Fruit fly (Drosophila melanogaster) whole organism, embryonic: Measurements from ENCODE around the gene stet.

Experiments
- Atf6 ChIP-seq: fragments of 200-800 bp; sonication (Bioruptor generic); IDR thresholded peaks from 2 replicates; pipeline ENCODE4 v1.3.6; 2022; ENCODE audit warnings: missing biosample characterization, missing genetic modification characterization
- CG10654 ChIP-seq: fragments of 200-800 bp; sonication (Bioruptor generic); optimal IDR thresholded peaks from 2 replicates; lab custom pipeline; 2016; ENCODE audit warnings: missing biosample characterization, missing genetic modification characterization
- CG10959 ChIP-seq: fragments of 200-800 bp; sonication (Bioruptor generic); IDR thresholded peaks from 2 replicates; pipeline ENCODE4 v1.3.6; 2022; ENCODE audit warnings: missing biosample characterization, missing genetic modification characterization
- CG13424 ChIP-seq: fragments of 200-800 bp; sonication (Bioruptor generic); optimal IDR thresholded peaks from 2 replicates; lab custom pipeline; 2019; ENCODE audit warnings: missing biosample characterization, mild to moderate bottlenecking, missing genetic modification characterization, moderate library complexity
- CG1792 ChIP-seq: fragments of 200-800 bp; sonication (Bioruptor generic); optimal IDR thresholded peaks from 2 replicates; lab custom pipeline; 2016; ENCODE audit warnings: missing biosample characterization, missing genetic modification characterization
- CG2202 ChIP-seq: fragments of 200-800 bp; sonication (Bioruptor generic); optimal IDR thresholded peaks from 2 replicates; lab custom pipeline; 2018; ENCODE audit warnings: missing biosample characterization, mild to moderate bottlenecking, missing genetic modification characterization
- CG30431 ChIP-seq: fragments of 200-800 bp; sonication (Bioruptor generic); optimal IDR thresholded peaks from 2 replicates; lab custom pipeline; 2017; ENCODE audit warnings: missing biosample characterization, missing genetic modification characterization
- CG33557 ChIP-seq: fragments of 200-800 bp; sonication (Bioruptor generic); optimal IDR thresholded peaks from 2 replicates; lab custom pipeline; 2019; ENCODE audit warnings: missing biosample characterization, mild to moderate bottlenecking, missing genetic modification characterization, moderate library complexity
- CG34224 ChIP-seq: fragments of 200-800 bp; sonication (Bioruptor generic); IDR thresholded peaks from 3 replicates; pipeline ENCODE4 v1.3.6; 2022; ENCODE audit warnings: missing biosample characterization, missing genetic modification characterization; ENCODE audit not compliant: partially characterized antibody
- CG6765 ChIP-seq: fragments of 200-800 bp; sonication (Bioruptor generic); optimal IDR thresholded peaks from 3 replicates; lab custom pipeline; 2017; ENCODE audit warnings: missing biosample characterization, mild to moderate bottlenecking, missing genetic modification characterization
- CG7745 ChIP-seq: fragments of 200-800 bp; sonication (Bioruptor generic); optimal IDR thresholded peaks from 2 replicates; lab custom pipeline; 2018; ENCODE audit warnings: missing biosample characterization, mild to moderate bottlenecking, missing genetic modification characterization, moderate library complexity
- CG7963 ChIP-seq: fragments of 200-800 bp; sonication (Bioruptor generic); IDR thresholded peaks from 3 replicates; pipeline ENCODE4 v1.3.6; 2022; ENCODE audit warnings: missing biosample characterization, missing genetic modification characterization; ENCODE audit not compliant: partially characterized antibody
- Chrac-16 ChIP-seq: fragments of 200-800 bp; sonication (Bioruptor generic); optimal IDR thresholded peaks from 3 replicates; lab custom pipeline; 2016; ENCODE audit warnings: missing biosample characterization, missing genetic modification characterization
- Doc2 ChIP-seq: fragments of 200-800 bp; sonication (Bioruptor generic); IDR thresholded peaks from 2 replicates; pipeline ENCODE4 v1.3.6; 2022; ENCODE audit warnings: missing biosample characterization, missing genetic modification characterization
- Dref ChIP-seq: fragments of 200-800 bp; sonication (Bioruptor generic); IDR thresholded peaks from 2 replicates; pipeline ENCODE4 v1.3.6; 2022; ENCODE audit warnings: missing biosample characterization, missing genetic modification characterization
- ERR ChIP-seq: fragments of 200-800 bp; sonication (Bioruptor generic); optimal IDR thresholded peaks from 2 replicates; lab custom pipeline; 2016; ENCODE audit warnings: missing biosample characterization, missing genetic modification characterization
- Ets65A ChIP-seq: fragments of 200-800 bp; sonication (Bioruptor generic); peaks from one replicate; lab custom pipeline; 2016; ENCODE audit warnings: missing biosample characterization, missing genetic modification characterization
- Fer1 ChIP-seq: fragments of 200-800 bp; sonication (Bioruptor generic); optimal IDR thresholded peaks from 2 replicates; lab custom pipeline; 2017; ENCODE audit warnings: missing biosample characterization, mild to moderate bottlenecking, missing genetic modification characterization
- HmgZ ChIP-seq: fragments of 200-800 bp; sonication (Bioruptor generic); optimal IDR thresholded peaks from 2 replicates; lab custom pipeline; 2018; ENCODE audit warnings: missing biosample characterization, mild to moderate bottlenecking, missing genetic modification characterization
- Jarid2 ChIP-seq: fragments of 200-800 bp; sonication (Bioruptor generic); optimal IDR thresholded peaks from 3 replicates; lab custom pipeline; 2017; ENCODE audit warnings: mild to moderate bottlenecking, missing biosample characterization, missing genetic modification reagents, missing genetic modification characterization
- MTF-1 ChIP-seq: fragments of 200-800 bp; sonication (Bioruptor generic); optimal IDR thresholded peaks from 2 replicates; lab custom pipeline; 2018; ENCODE audit warnings: missing biosample characterization, mild to moderate bottlenecking, missing genetic modification characterization, borderline replicate concordance
- Myb ChIP-seq: fragments of 200-800 bp; sonication (Bioruptor generic); optimal IDR thresholded peaks from 2 replicates; lab custom pipeline; 2016; ENCODE audit warnings: missing biosample characterization, missing genetic modification characterization
- NFAT ChIP-seq: fragments of 200-800 bp; sonication (Bioruptor generic); IDR thresholded peaks from 2 replicates; pipeline ENCODE4 v1.3.6; 2022; ENCODE audit warnings: missing biosample characterization, missing genetic modification characterization
- Nf-YA ChIP-seq: fragments of 200-800 bp; sonication (Bioruptor generic); IDR thresholded peaks from 2 replicates; pipeline ENCODE4 v1.3.6; 2022; ENCODE audit warnings: missing biosample characterization, missing genetic modification characterization
- Scr ChIP-seq: fragments of 200-800 bp; sonication (Bioruptor generic); IDR thresholded peaks from 2 replicates; pipeline ENCODE4 v1.3.6; 2022; ENCODE audit warnings: missing biosample characterization, missing genetic modification characterization; ENCODE audit not compliant: partially characterized antibody
- Six4 ChIP-seq: fragments of 200-800 bp; sonication (Bioruptor generic); optimal IDR thresholded peaks from 2 replicates; lab custom pipeline; 2016; ENCODE audit warnings: missing biosample characterization, missing genetic modification characterization
- YL-1 ChIP-seq: fragments of 200-800 bp; sonication (Bioruptor generic); optimal IDR thresholded peaks from 3 replicates; lab custom pipeline; 2017; ENCODE audit warnings: missing biosample characterization, mild to moderate bottlenecking, missing genetic modification characterization
- ab ChIP-seq: fragments of 200-800 bp; sonication (Bioruptor generic); optimal IDR thresholded peaks from 2 replicates; lab custom pipeline; 2016; ENCODE audit warnings: missing biosample characterization, missing genetic modification characterization
- ara ChIP-seq: fragments of 200-800 bp; sonication (Bioruptor generic); IDR thresholded peaks from 2 replicates; pipeline ENCODE4 v1.3.6; 2022; ENCODE audit warnings: missing biosample characterization, missing genetic modification characterization
- ash1 ChIP-seq: fragments of 200-800 bp; sonication (Bioruptor generic); optimal IDR thresholded peaks from 2 replicates; lab custom pipeline; 2018; ENCODE audit warnings: missing biosample characterization, mild to moderate bottlenecking, missing genetic modification characterization
- cad ChIP-seq: fragments of >200 bp; optimal IDR thresholded peaks from 2 replicates; lab custom pipeline; 2017; ENCODE audit warnings: missing biosample characterization, missing genetic modification characterization
- danr ChIP-seq: fragments of 200-800 bp; sonication (Bioruptor generic); IDR thresholded peaks from 2 replicates; pipeline ENCODE4 v1.3.6; 2022; ENCODE audit warnings: missing biosample characterization, missing genetic modification characterization
- dati ChIP-seq: fragments of 200-800 bp; sonication (Bioruptor generic); IDR thresholded peaks from 2 replicates; pipeline ENCODE4 v1.3.6; 2022; ENCODE audit warnings: missing biosample characterization, missing genetic modification characterization
- disco-r ChIP-seq: fragments of 200-800 bp; sonication (Bioruptor generic); optimal IDR thresholded peaks from 2 replicates; lab custom pipeline; 2016; ENCODE audit warnings: missing biosample characterization, missing genetic modification characterization
- dpn ChIP-seq, 2 experiments: fragments of 200-800 bp; sonication (Bioruptor generic); optimal IDR thresholded peaks; 3 replicates each; lab custom pipeline; 2016; ENCODE audit warnings: missing biosample characterization in 2 of 2, missing genetic modification characterization in 2 of 2
- dysf ChIP-seq: fragments of 200-800 bp; sonication (Bioruptor generic); IDR thresholded peaks from 3 replicates; pipeline ENCODE4 v1.3.6; 2022; ENCODE audit warnings: missing biosample characterization, missing genetic modification characterization
- esg ChIP-seq: fragments of 200-800 bp; sonication (Bioruptor generic); conservative IDR thresholded peaks from 2 replicates; pipeline ENCODE4 v1.3.6; 2022; ENCODE audit warnings: missing biosample characterization, missing genetic modification characterization
- fd3F ChIP-seq: fragments of 200-800 bp; sonication (Bioruptor generic); optimal IDR thresholded peaks from 2 replicates; lab custom pipeline; 2018; ENCODE audit warnings: missing biosample characterization, mild to moderate bottlenecking, missing genetic modification characterization, moderate library complexity
- ftz-f1 ChIP-seq: fragments of 200-800 bp; sonication (Bioruptor generic); optimal IDR thresholded peaks from 2 replicates; lab custom pipeline; 2016; ENCODE audit warnings: missing biosample characterization, missing genetic modification characterization
- gce ChIP-seq: fragments of 200-800 bp; sonication (Bioruptor generic); IDR thresholded peaks from 3 replicates; pipeline ENCODE4 v1.3.6; 2022; ENCODE audit warnings: missing biosample characterization, missing genetic modification characterization
- nom ChIP-seq: fragments of 200-800 bp; sonication (Bioruptor generic); optimal IDR thresholded peaks from 2 replicates; lab custom pipeline; 2017; ENCODE audit warnings: missing biosample characterization, missing genetic modification characterization, mild to moderate bottlenecking, moderate library complexity, missing genetic modification reagents
- onecut ChIP-seq: fragments of 200-800 bp; sonication (Bioruptor generic); IDR thresholded peaks from 2 replicates; pipeline ENCODE4 v1.3.6; 2022; ENCODE audit warnings: missing biosample characterization, missing genetic modification characterization
- otp ChIP-seq: fragments of 200-800 bp; sonication (Bioruptor generic); IDR thresholded peaks from 3 replicates; pipeline ENCODE4, ENCODE4 v1.3.6; 2022; ENCODE audit warnings: missing biosample characterization, missing genetic modification characterization
- sd ChIP-seq: fragments of 200-800 bp; sonication (Bioruptor generic); optimal IDR thresholded peaks from 3 replicates; lab custom pipeline; 2018; ENCODE audit warnings: missing biosample characterization, mild to moderate bottlenecking, missing genetic modification characterization, moderate library complexity
- sens ChIP-seq: fragments of 200-800 bp; sonication (Bioruptor generic); peaks from one replicate; lab custom pipeline; 2016; ENCODE audit warnings: missing biosample characterization, missing genetic modification characterization
- sna ChIP-seq: fragments of 200-800 bp; sonication (Bioruptor generic); IDR thresholded peaks from 2 replicates; pipeline ENCODE4 v1.3.6; 2022; ENCODE audit warnings: missing biosample characterization, missing genetic modification characterization; ENCODE audit not compliant: partially characterized antibody
- tin ChIP-seq: fragments of 200-800 bp; sonication (Bioruptor generic); optimal IDR thresholded peaks from 3 replicates; lab custom pipeline; 2016; ENCODE audit warnings: missing biosample characterization, missing genetic modification characterization
- zen2 ChIP-seq: fragments of 200-800 bp; sonication (Bioruptor generic); IDR thresholded peaks from 3 replicates; pipeline ENCODE4 v1.3.6; 2022; ENCODE audit warnings: missing biosample characterization, missing genetic modification characterization; ENCODE audit not compliant: partially characterized antibody
- zfh2 ChIP-seq: fragments of 200-800 bp; sonication (Bioruptor generic); optimal IDR thresholded peaks from 2 replicates; lab custom pipeline; 2016; ENCODE audit warnings: missing biosample characterization, missing genetic modification characterization

The stet gene

dm6 chr3L:1517274-1518047 is 28.1 kb upstream of the stet start (continued):
- TF ChIP-seq CG1792 (GFP tag; lab: Kevin White, UChicago) (no peak), CG6765 (GFP tag; lab: Kevin White, UChicago) (no peak), Nf-YA (no peak), Chrac-16 (GFP tag; lab: Kevin White, UChicago) (peak; percentile 64), CG7963 (GFP tag; lab: Robert Waterston, UW) (peak; percentile 72; the same call in 2 of the 3 replicates), CG10959 (GFP tag; lab: Robert Waterston, UW) (no peak), otp (GFP tag; lab: Robert Waterston, UW) (0 out of 3 replicates have a peak, but pooled peaks have one; percentile 51), CG2202 (tag; lab: Kevin White, UChicago) (no peak), CG30431 (peak; percentile 21), Ets65A (GFP tag; lab: Kevin White, UChicago) (peak; percentile 97), tin (GFP tag; lab: Kevin White, UChicago) (peak; percentile 54), ftz-f1 (GFP tag; lab: Kevin White, UChicago) (no peak), CG7745 (tag; lab: Kevin White, UChicago) (no peak), disco-r (GFP tag; lab: Kevin White, UChicago) (no peak), Jarid2 (no peak), CG13424 (tag; lab: Kevin White, UChicago) (no peak), esg (GFP tag; lab: Robert Waterston, UW) (peak; percentile 58), CG34224 (GFP tag; lab: Robert Waterston, UW) (peak; percentile 48), Atf6 (GFP tag; lab: Robert Waterston, UW) (peak; percentile 35; the same call in 1 of the 2 replicates), danr (GFP tag; lab: Robert Waterston, UW) (peak; percentile 19; the same call in 1 of the 2 replicates), cad (GFP tag; lab: Kevin White, UChicago) (no peak), sens (peak; percentile 95), sna (GFP tag; lab: Robert Waterston, UW) (peak; percentile 65; the same call in 1 of the 2 replicates), CG33557 (GFP tag; lab: Kevin White, UChicago) (peak; percentile 3), ERR (GFP tag; lab: Kevin White, UChicago) (peak; percentile 43), Doc2 (GFP tag; lab: Robert Waterston, UW) (no peak), HmgZ (peak; percentile 36), NFAT (GFP tag; lab: Robert Waterston, UW) (peak; percentile 23; the same call in 1 of the 2 replicates), Scr (GFP tag; lab: Robert Waterston, UW) (peak; percentile 84), Myb (GFP tag; lab: Kevin White, UChicago) (peak; percentile 100), MTF-1 (GFP tag; lab: Kevin White, UChicago) (peak; percentile 41), fd3F (GFP tag; lab: Kevin White, UChicago) (no peak), YL-1 (GFP tag; lab: Kevin White, UChicago) (peak; percentile 43), dysf (peak; percentile 55; the same call in 1 of the 3 replicates), Dref (GFP tag; lab: Robert Waterston, UW) (peak; percentile 79), CG10654 (GFP tag; lab: Kevin White, UChicago) (peak; percentile 51), zfh2 (GFP tag; lab: Kevin White, UChicago) (peak; percentile 79), Six4 (GFP tag; lab: Kevin White, UChicago) (peak; percentile 51), ash1 (GFP tag; lab: Kevin White, UChicago) (no peak), zen2 (GFP tag; lab: Robert Waterston, UW) (peak; percentile 62), onecut (GFP tag; lab: Robert Waterston, UW) (no peak), sd (tag; lab: Kevin White, UChicago) (no peak), Fer1 (GFP tag; lab: Kevin White, UChicago) (no peak), gce (0 out of 3 replicates have a peak, but pooled peaks have one; percentile 38), ab (GFP tag; lab: Kevin White, UChicago) (peak; percentile 5), dati (no peak), ara (GFP tag; lab: Robert Waterston, UW) (peak; percentile 66), nom (peak; percentile 67), dpn (GFP tag; optimal IDR thresholded peaks at IDR 0.05; lab: Kevin White, UChicago) (peak; percentile 76 to 85)
